Worm (Caenorhabditis elegans): ENCODE measurements around the gene F55B12.2.

DNA sequence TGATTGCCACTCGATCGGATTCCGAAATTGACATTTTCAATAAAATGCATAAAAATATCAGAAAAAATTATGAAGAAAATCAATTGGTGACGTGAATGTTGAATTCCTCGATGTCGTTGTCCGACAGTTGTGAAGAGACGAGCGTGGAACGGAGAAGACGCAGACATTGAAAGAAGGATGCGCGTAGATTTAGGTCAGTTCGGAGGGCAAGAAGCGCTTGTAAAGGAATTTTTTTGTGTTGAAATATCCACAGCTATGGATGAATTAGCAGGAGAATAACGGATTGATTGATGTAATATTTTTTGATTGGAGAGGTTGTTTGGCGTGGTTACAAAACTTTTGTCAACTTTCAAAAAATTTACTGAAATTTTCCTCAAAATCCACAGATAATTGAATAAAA, 48.4 kb downstream of the F55B12.2 start, which contains the start of gene F20G2.3:
- TF ChIP-seq mec-3 (tag; optimal IDR thresholded peaks at IDR 0.05; ENCODE audit: borderline replicate concordance) (no peak), pha-4 (tag; optimal IDR thresholded peaks at IDR 0.05) (no peak), unc-86 (tag; optimal IDR thresholded peaks at IDR 0.05) (no peak), ceh-9 (tag; optimal IDR thresholded peaks at IDR 0.05) (no peak), sox-2 (GFP tag; IDR thresholded peaks at IDR 0.05) (no peak), ttx-3 (tag; optimal IDR thresholded peaks at IDR 0.05) (no peak), tbx-2 (tag; optimal IDR thresholded peaks at IDR 0.05) (no peak), dmd-4 (tag; optimal IDR thresholded peaks at IDR 0.05; ENCODE audit: borderline replicate concordance) (no peak), ceh-31 (tag; optimal IDR thresholded peaks at IDR 0.05) (no peak), elt-2 (tag; optimal IDR thresholded peaks at IDR 0.05) (no peak), F13H6.1 (tag; optimal IDR thresholded peaks at IDR 0.05) (no peak), nfya-1 (tag; optimal IDR thresholded peaks at IDR 0.05) (no peak), pqm-1 (tag; optimal IDR thresholded peaks at IDR 0.05) (no peak)
